Fruit fly (Drosophila melanogaster) whole organism, embryonic: ENCODE data around the gene CG42819.

Experiments
- Antp ChIP-seq: fragments of 200-800 bp; sonication (Bioruptor generic); optimal IDR thresholded peaks from 3 replicates; lab custom pipeline; 2016; ENCODE audit warnings: missing biosample characterization, missing genetic modification characterization
- Atf6 ChIP-seq: fragments of 200-800 bp; sonication (Bioruptor generic); IDR thresholded peaks from 2 replicates; pipeline ENCODE4 v1.3.6; 2022; ENCODE audit warnings: missing biosample characterization, missing genetic modification characterization
- B-H2 ChIP-seq: fragments of 200-800 bp; sonication (Bioruptor generic); optimal IDR thresholded peaks from 2 replicates; lab custom pipeline; 2018; ENCODE audit warnings: missing biosample characterization, mild to moderate bottlenecking, missing genetic modification characterization
- CG1024 ChIP-seq: fragments of 200-800 bp; sonication (Bioruptor generic); IDR thresholded peaks from 2 replicates; pipeline ENCODE4 v1.3.6; 2022; ENCODE audit warnings: missing biosample characterization, missing genetic modification characterization
- CG10321 ChIP-seq: fragments of 200-800 bp; sonication (Bioruptor generic); IDR thresholded peaks from 2 replicates; pipeline ENCODE4 v1.3.6; 2022; ENCODE audit warnings: missing biosample characterization, missing genetic modification characterization
- CG11247 ChIP-seq: fragments of 200-800 bp; sonication (Bioruptor generic); IDR thresholded peaks from 2 replicates; pipeline ENCODE4 v1.3.6; 2022; ENCODE audit warnings: missing biosample characterization, missing genetic modification characterization
- CG13894 ChIP-seq: fragments of 200-800 bp; sonication (Bioruptor generic); optimal IDR thresholded peaks from 3 replicates; lab custom pipeline; 2018; ENCODE audit warnings: missing biosample characterization, mild to moderate bottlenecking, missing genetic modification characterization, moderate library complexity
- CG15514 ChIP-seq: fragments of 200-800 bp; sonication (Bioruptor generic); optimal IDR thresholded peaks from 3 replicates; lab custom pipeline; 2017; ENCODE audit warnings: missing biosample characterization, missing genetic modification characterization, mild to moderate bottlenecking, moderate library complexity, missing genetic modification reagents
- CG18619 ChIP-seq: fragments of 200-800 bp; sonication (Bioruptor generic); optimal IDR thresholded peaks from 3 replicates; lab custom pipeline; 2017; ENCODE audit warnings: missing biosample characterization, mild to moderate bottlenecking, missing genetic modification characterization
- CG2120 ChIP-seq: fragments of 200-800 bp; sonication (Bioruptor generic); optimal IDR thresholded peaks from 3 replicates; lab custom pipeline; 2016; ENCODE audit warnings: missing biosample characterization, missing genetic modification characterization
- CG2875 ChIP-seq: fragments of 200-800 bp; sonication (Bioruptor generic); optimal IDR thresholded peaks from 2 replicates; lab custom pipeline; 2017; ENCODE audit warnings: missing biosample characterization, mild to moderate bottlenecking, missing genetic modification characterization, missing genetic modification reagents
- CG31441 ChIP-seq: fragments of 200-800 bp; sonication (Bioruptor generic); IDR thresholded peaks from 2 replicates; pipeline ENCODE4 v1.3.6; 2022; ENCODE audit warnings: missing biosample characterization, missing genetic modification characterization
- CG3163 ChIP-seq: fragments of 200-800 bp; sonication (Bioruptor generic); optimal IDR thresholded peaks from 3 replicates; lab custom pipeline; 2016; ENCODE audit warnings: missing biosample characterization, missing genetic modification characterization
- CG32532 ChIP-seq: fragments of 200-800 bp; sonication (Bioruptor generic); IDR thresholded peaks from 2 replicates; pipeline ENCODE4 v1.3.6; 2022; ENCODE audit warnings: missing biosample characterization, missing genetic modification characterization
- CG43689 ChIP-seq: fragments of 200-800 bp; sonication (Bioruptor generic); IDR thresholded peaks from 2 replicates; pipeline ENCODE4 v1.3.6; 2022; ENCODE audit warnings: missing biosample characterization, missing genetic modification characterization
- CG4707 ChIP-seq: fragments of 200-800 bp; sonication (Bioruptor generic); optimal IDR thresholded peaks from 2 replicates; lab custom pipeline; 2018; ENCODE audit warnings: missing biosample characterization, mild to moderate bottlenecking, missing genetic modification characterization, moderate library complexity
- CG6765 ChIP-seq: fragments of 200-800 bp; sonication (Bioruptor generic); optimal IDR thresholded peaks from 3 replicates; lab custom pipeline; 2017; ENCODE audit warnings: missing biosample characterization, mild to moderate bottlenecking, missing genetic modification characterization
- CG9437 ChIP-seq: fragments of 200-800 bp; sonication (Bioruptor generic); optimal IDR thresholded peaks from 2 replicates; lab custom pipeline; 2018; ENCODE audit warnings: missing biosample characterization, mild to moderate bottlenecking, missing genetic modification characterization
- CHES-1-like ChIP-seq: fragments of 200-800 bp; sonication (Bioruptor generic); optimal IDR thresholded peaks from 2 replicates; lab custom pipeline; 2016; ENCODE audit warnings: missing biosample characterization, missing genetic modification characterization
- Chrac-16 ChIP-seq: fragments of 200-800 bp; sonication (Bioruptor generic); optimal IDR thresholded peaks from 3 replicates; lab custom pipeline; 2016; ENCODE audit warnings: missing biosample characterization, missing genetic modification characterization
- CoRest ChIP-seq: fragments of 200-800 bp; sonication (Bioruptor generic); optimal IDR thresholded peaks from 3 replicates; lab custom pipeline; 2018; ENCODE audit warnings: missing biosample characterization, mild to moderate bottlenecking, missing genetic modification characterization, moderate library complexity
- Dip3 ChIP-seq: fragments of 200-800 bp; sonication (Bioruptor generic); optimal IDR thresholded peaks from 3 replicates; lab custom pipeline; 2016; ENCODE audit warnings: missing biosample characterization, missing genetic modification characterization
- Ets65A ChIP-seq: fragments of 200-800 bp; sonication (Bioruptor generic); peaks from one replicate; lab custom pipeline; 2016; ENCODE audit warnings: missing biosample characterization, missing genetic modification characterization
- HLH4C ChIP-seq: fragments of 200-800 bp; sonication (Bioruptor generic); IDR thresholded peaks from 3 replicates; pipeline ENCODE4 v1.3.6; 2022; ENCODE audit warnings: missing biosample characterization, missing genetic modification characterization; ENCODE audit not compliant: partially characterized antibody
- Mad ChIP-seq: fragments of 200-800 bp; sonication (Bioruptor generic); optimal IDR thresholded peaks from 2 replicates; lab custom pipeline; 2016; ENCODE audit warnings: missing biosample characterization, missing genetic modification characterization
- NC2α ChIP-seq: fragments of 200-800 bp; sonication (Bioruptor generic); optimal IDR thresholded peaks from 2 replicates; lab custom pipeline; 2016; ENCODE audit warnings: missing biosample characterization, missing genetic modification characterization
- NfI ChIP-seq: fragments of 200-800 bp; sonication (Bioruptor generic); optimal IDR thresholded peaks from 3 replicates; lab custom pipeline; 2018; ENCODE audit warnings: missing biosample characterization, mild to moderate bottlenecking, missing genetic modification characterization, moderate library complexity
- Sox100B ChIP-seq: fragments of 200-800 bp; sonication (Bioruptor generic); optimal IDR thresholded peaks from 3 replicates; lab custom pipeline; 2018; ENCODE audit warnings: missing biosample characterization, mild to moderate bottlenecking, missing genetic modification characterization
- Trl ChIP-seq, 3 experiments: fragments of >200 bp in 2 of 3; fragments of 200-800 bp in 1 of 3; sonication (Bioruptor generic) in 1 of 3; optimal IDR thresholded peaks; 2 replicates in 1 of 3; 3 replicates in 2 of 3; lab custom pipeline; 2016 to 2017; ENCODE audit warnings: missing biosample characterization in 1 of 3, missing genetic modification characterization in 1 of 3
- Xbp1 ChIP-seq: fragments of 200-800 bp; sonication (Bioruptor generic); optimal IDR thresholded peaks from 3 replicates; lab custom pipeline; 2016; ENCODE audit warnings: missing biosample characterization, mild to moderate bottlenecking, missing genetic modification characterization
- bcd ChIP-seq: fragments of 200-800 bp; sonication (Bioruptor generic); optimal IDR thresholded peaks from 2 replicates; lab custom pipeline; 2017; ENCODE audit warnings: missing biosample characterization, mild to moderate bottlenecking, missing genetic modification characterization
- chinmo ChIP-seq: fragments of 200-800 bp; sonication (Bioruptor generic); IDR thresholded peaks from 4 replicates; pipeline ENCODE4 v1.3.6; 2022; ENCODE audit warnings: missing biosample characterization, missing genetic modification characterization; ENCODE audit not compliant: partially characterized antibody
- corto ChIP-seq: fragments of 200-800 bp; sonication (Bioruptor generic); optimal IDR thresholded peaks from 2 replicates; lab custom pipeline; 2016; ENCODE audit warnings: missing biosample characterization, mild to moderate bottlenecking, missing genetic modification characterization, moderate library complexity
- danr ChIP-seq: fragments of 200-800 bp; sonication (Bioruptor generic); IDR thresholded peaks from 2 replicates; pipeline ENCODE4 v1.3.6; 2022; ENCODE audit warnings: missing biosample characterization, missing genetic modification characterization
- dmrt99B ChIP-seq: fragments of 200-800 bp; sonication (Bioruptor generic); optimal IDR thresholded peaks from 2 replicates; lab custom pipeline; 2018; ENCODE audit warnings: missing biosample characterization, mild to moderate bottlenecking, missing genetic modification characterization, moderate library complexity
- ems ChIP-seq: fragments of 200-800 bp; sonication (Bioruptor generic); optimal IDR thresholded peaks from 3 replicates; lab custom pipeline; 2016; ENCODE audit warnings: missing biosample characterization, missing genetic modification characterization
- gcm2 ChIP-seq: fragments of 200-800 bp; sonication (Bioruptor generic); optimal IDR thresholded peaks from 2 replicates; lab custom pipeline; 2016; ENCODE audit warnings: missing biosample characterization, missing genetic modification characterization
- grn ChIP-seq: fragments of 200-800 bp; sonication (Bioruptor generic); optimal IDR thresholded peaks from 3 replicates; lab custom pipeline; 2017; ENCODE audit warnings: missing biosample characterization, missing genetic modification characterization
- hbn ChIP-seq: fragments of 200-800 bp; sonication (Bioruptor generic); IDR thresholded peaks from 2 replicates; pipeline ENCODE4 v1.3.6; 2022; ENCODE audit warnings: missing biosample characterization, missing genetic modification characterization; ENCODE audit not compliant: partially characterized antibody
- kay ChIP-seq: fragments of 200-800 bp; sonication (Bioruptor generic); optimal IDR thresholded peaks from 2 replicates; lab custom pipeline; 2016; ENCODE audit warnings: missing biosample characterization, missing genetic modification characterization
- kni ChIP-seq: fragments of 200-800 bp; sonication (Bioruptor generic); optimal IDR thresholded peaks from 3 replicates; lab custom pipeline; 2017; ENCODE audit warnings: mild to moderate bottlenecking, missing biosample characterization, missing genetic modification reagents, missing genetic modification characterization
- lab ChIP-seq: fragments of 200-800 bp; sonication (Bioruptor generic); optimal IDR thresholded peaks from 3 replicates; lab custom pipeline; 2017; ENCODE audit warnings: missing biosample characterization, missing genetic modification characterization, mild to moderate bottlenecking, moderate library complexity, missing genetic modification reagents
- nmo ChIP-seq: fragments of 200-800 bp; sonication (Bioruptor generic); optimal IDR thresholded peaks from 2 replicates; lab custom pipeline; 2018; ENCODE audit warnings: missing biosample characterization, mild to moderate bottlenecking, missing genetic modification characterization, moderate library complexity
- rib ChIP-seq: fragments of 200-800 bp; sonication (Bioruptor generic); IDR thresholded peaks from 2 replicates; pipeline ENCODE4 v1.3.6; 2022; ENCODE audit warnings: missing biosample characterization, missing genetic modification characterization
- sens ChIP-seq: fragments of 200-800 bp; sonication (Bioruptor generic); peaks from one replicate; lab custom pipeline; 2016; ENCODE audit warnings: missing biosample characterization, missing genetic modification characterization
- seq ChIP-seq: fragments of 200-800 bp; sonication (Bioruptor generic); IDR thresholded peaks from 2 replicates; pipeline ENCODE4 v1.3.6; 2022; ENCODE audit warnings: missing biosample characterization, missing genetic modification characterization
- slbo ChIP-seq: fragments of 200-800 bp; sonication (Bioruptor generic); IDR thresholded peaks from 2 replicates; pipeline ENCODE4 v1.3.6; 2022; ENCODE audit warnings: missing biosample characterization, missing genetic modification characterization
- sob ChIP-seq: fragments of 200-800 bp; sonication (Bioruptor generic); IDR thresholded peaks from 2 replicates; pipeline ENCODE4 v1.3.6; 2022; ENCODE audit warnings: missing biosample characterization, missing genetic modification characterization
- sug ChIP-seq: fragments of 200-800 bp; optimal IDR thresholded peaks from 2 replicates; lab custom pipeline; 2019; ENCODE audit warnings: missing biosample characterization, mild to moderate bottlenecking, missing genetic modification characterization, moderate library complexity

The CG42819 gene

dm6 chr2L:8361204-8361952, 27.8 kb downstream of the CG42819 start (continued):
- TF ChIP-seq CG4707 (no peak), NfI (GFP tag; lab: Kevin White, UChicago) (no peak), CHES-1-like (peak; percentile 10), Ets65A (GFP tag; lab: Kevin White, UChicago) (peak; percentile 9), lab (GFP tag; lab: Kevin White, UChicago) (peak; percentile 49), CG2120 (GFP tag; lab: Kevin White, UChicago) (peak; percentile 50), nmo (peak; percentile 46), CoRest (peak; percentile 37), CG15514 (GFP tag; lab: Kevin White, UChicago) (no peak), CG11247 (no peak), NC2α (no peak), dmrt99B (tag; lab: Kevin White, UChicago) (peak; percentile 55), HLH4C (GFP tag; lab: Robert Waterston, UW) (no peak), Chrac-16 (GFP tag; lab: Kevin White, UChicago) (peak; percentile 10), Sox100B (GFP tag; lab: Kevin White, UChicago) (peak; percentile 10), B-H2 (no peak), bcd (GFP tag; lab: Kevin White, UChicago) (no peak), ems (GFP tag; lab: Kevin White, UChicago) (no peak), CG43689 (GFP tag; lab: Robert Waterston, UW) (no peak), kni (GFP tag; lab: Kevin White, UChicago) (peak; percentile 46)

dm6 chr2L:8355419-8355818, 33.7 kb downstream of the CG42819 start:
- TF ChIP-seq slbo (GFP tag; lab: Robert Waterston, UW), result no peak
- no peak for TF ChIP-seq seq (GFP tag; lab: Robert Waterston, UW)
- no peak for TF ChIP-seq CG3163
- 0 out of 2 replicates have a peak, but pooled peaks have one; percentile 29 for TF ChIP-seq CG10321
- TF ChIP-seq rib (GFP tag; lab: Robert Waterston, UW), result no peak
- TF ChIP-seq CG2875 (GFP tag; lab: Kevin White, UChicago), result no peak
- no peak for TF ChIP-seq Antp (GFP tag; lab: Kevin White, UChicago)
- no peak for TF ChIP-seq Atf6 (GFP tag; lab: Robert Waterston, UW)
- TF ChIP-seq kay (GFP tag; lab: Kevin White, UChicago), result peak; percentile 35
- no peak for TF ChIP-seq sob (GFP tag; lab: Robert Waterston, UW)
- no peak for TF ChIP-seq CG18619 (GFP tag; lab: Kevin White, UChicago)
- no peak for TF ChIP-seq grn (GFP tag; lab: Kevin White, UChicago)
- TF ChIP-seq chinmo (GFP tag; lab: Robert Waterston, UW), result 0 out of 4 replicates have a peak, but pooled peaks have one; percentile 46
- peak; percentile 91 for TF ChIP-seq CG9437
- no peak for TF ChIP-seq gcm2 (GFP tag; lab: Kevin White, UChicago)

DNA sequence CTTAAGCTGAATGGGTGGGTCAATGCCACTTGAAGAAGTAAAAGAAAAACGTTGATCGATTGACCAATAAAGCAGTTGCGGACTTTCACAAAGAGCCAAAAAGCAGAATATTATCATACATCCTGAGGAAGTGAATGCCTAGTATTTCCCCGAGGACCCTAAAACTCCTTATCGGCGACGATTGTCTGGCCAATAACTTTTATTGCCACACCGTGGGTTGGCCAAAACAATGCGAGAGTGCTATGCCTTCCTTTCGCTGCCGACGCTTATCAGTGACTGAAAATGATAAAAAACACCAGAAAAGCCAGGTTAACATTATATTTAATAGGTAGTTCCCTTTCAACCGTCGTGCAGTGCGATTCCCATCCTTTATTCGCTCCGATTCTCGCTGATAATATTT, 37.3 kb downstream of the CG42819 start, which contains the start of gene Mur29B:
TSS of gene Mur29B (plus strand) at position 324 of the 400 bp plus-strand sequence.
- TF ChIP-seq Dip3 (GFP tag; lab: Kevin White, UChicago) (no peak), hbn (GFP tag; lab: Robert Waterston, UW) (no peak), CG1024 (GFP tag; lab: Robert Waterston, UW) (no peak), sug (tag; lab: Kevin White, UChicago) (peak; percentile 54), CG13894 (tag; lab: Kevin White, UChicago) (no peak), Xbp1 (GFP tag; lab: Kevin White, UChicago) (no peak), CG32532 (GFP tag; lab: Robert Waterston, UW) (peak; percentile 7; the same call in 1 of the 2 replicates), grn (GFP tag; lab: Kevin White, UChicago) (no peak), CG31441 (GFP tag; lab: Robert Waterston, UW) (no peak), danr (GFP tag; lab: Robert Waterston, UW) (no peak), Mad (GFP tag; lab: Kevin White, UChicago) (no peak), CG6765 (GFP tag; lab: Kevin White, UChicago) (no peak), corto (GFP tag; lab: Kevin White, UChicago) (peak; percentile 51), sens (GFP tag; lab: Kevin White, UChicago) (peak; percentile 29), Trl (optimal IDR thresholded peaks at IDR 0.05; lab: Kevin White, UChicago) (no peak), Trl (GFP tag; optimal IDR thresholded peaks at IDR 0.05; lab: Kevin White, UChicago) (no peak)
